Fruit fly (Drosophila melanogaster): Measurements from ENCODE around the gene dyw.

dyw gene

dm6 chrX:2732127-2732526 lies 38.4 kb upstream of the dyw start, which contains the start of the genes ttm50 and CG2712 (continued):
- peak; percentile 24 for TF ChIP-seq Sox15 (GFP tag; optimal IDR thresholded peaks at IDR 0.05)
- TF ChIP-seq Hr39 (GFP tag; optimal IDR thresholded peaks at IDR 0.05) = no peak
- TF ChIP-seq net (GFP tag; optimal IDR thresholded peaks at IDR 0.05) = no peak
- no peak for TF ChIP-seq fd59A (GFP tag; optimal IDR thresholded peaks at IDR 0.05)
- TF ChIP-seq CG10669 (GFP tag; optimal IDR thresholded peaks at IDR 0.05) = no peak
- TF ChIP-seq fd85E (GFP tag; optimal IDR thresholded peaks at IDR 0.05) = no peak
- no peak for TF ChIP-seq dsx (GFP tag; optimal IDR thresholded peaks at IDR 0.05; ENCODE audit: poor library complexity, severe bottlenecking)
- TF ChIP-seq ss (GFP tag; optimal IDR thresholded peaks at IDR 0.05) = no peak
- TF ChIP-seq fkh (GFP tag; optimal IDR thresholded peaks at IDR 0.05) = no peak
- TF ChIP-seq CG10631 (GFP tag; optimal IDR thresholded peaks at IDR 0.05) = no peak
- no peak for TF ChIP-seq Met (GFP tag; optimal IDR thresholded peaks at IDR 0.05)
- no peak for TF ChIP-seq CG6276 (GFP tag; optimal IDR thresholded peaks at IDR 0.05)
- TF ChIP-seq CG3032 (tag; optimal IDR thresholded peaks at IDR 0.05) = peak; percentile 60
- no peak for TF ChIP-seq Smox (GFP tag; optimal IDR thresholded peaks at IDR 0.05)
- TF ChIP-seq CG34406 (GFP tag; optimal IDR thresholded peaks at IDR 0.05) = no peak
- TF ChIP-seq OdsH (GFP tag; optimal IDR thresholded peaks at IDR 0.05) = no peak
- no peak for TF ChIP-seq CG4318 (GFP tag; optimal IDR thresholded peaks at IDR 0.05)
- TF ChIP-seq Ets96B (tag; optimal IDR thresholded peaks at IDR 0.05) = no peak
- no peak for TF ChIP-seq topi (GFP tag; optimal IDR thresholded peaks at IDR 0.05)
- TF ChIP-seq dac (GFP tag; optimal IDR thresholded peaks at IDR 0.05) = no peak
- TF ChIP-seq CG16779 (tag; optimal IDR thresholded peaks at IDR 0.05) = no peak
- TF ChIP-seq pdm3 (GFP tag; optimal IDR thresholded peaks at IDR 0.05) = no peak
- TF ChIP-seq achi (GFP tag; optimal IDR thresholded peaks at IDR 0.05) = no peak
- no peak for TF ChIP-seq Hr38 (GFP tag; optimal IDR thresholded peaks at IDR 0.05)
- no peak for TF ChIP-seq Lpt (GFP tag; optimal IDR thresholded peaks at IDR 0.05)
- TF ChIP-seq Ets21C (GFP tag; optimal IDR thresholded peaks at IDR 0.05) = no peak
- TF ChIP-seq CG6854 (GFP tag; optimal IDR thresholded peaks at IDR 0.05) = no peak
- no peak for TF ChIP-seq Blimp-1 (GFP tag; optimal IDR thresholded peaks at IDR 0.05)

DNA sequence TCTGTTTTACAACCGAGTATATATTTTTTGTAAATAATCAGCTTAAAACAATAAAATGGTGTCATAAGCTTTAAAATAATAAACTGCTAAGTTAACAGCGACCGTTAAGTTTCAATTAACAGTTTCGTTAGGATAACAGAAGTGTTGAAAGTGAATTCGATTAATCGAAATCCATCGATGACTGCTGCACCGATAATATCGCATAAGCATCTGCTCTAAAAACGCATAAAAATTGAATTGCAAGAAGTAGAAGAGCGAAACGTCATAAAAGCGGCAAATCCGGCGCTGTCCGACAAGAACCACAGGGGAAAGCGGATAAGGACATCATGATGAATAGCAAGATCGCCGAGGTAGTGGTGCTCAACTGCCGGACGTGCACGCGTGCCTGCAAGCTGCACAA lies 33.8 kb upstream of the dyw start, which contains the start of gene dwg:
dwg (plus strand) TSS at position 193 of the 400 bp plus-strand sequence.
- TF ChIP-seq dsx (GFP tag; optimal IDR thresholded peaks at IDR 0.05; ENCODE audit: poor library complexity, severe bottlenecking) (no peak), CG31627 (GFP tag; optimal IDR thresholded peaks at IDR 0.05) (no peak), Met (GFP tag; optimal IDR thresholded peaks at IDR 0.05) (no peak), CG7368 (GFP tag; optimal IDR thresholded peaks at IDR 0.05) (no peak), achi (GFP tag; optimal IDR thresholded peaks at IDR 0.05) (no peak), CG16779 (tag; optimal IDR thresholded peaks at IDR 0.05) (no peak), CG6854 (GFP tag; optimal IDR thresholded peaks at IDR 0.05) (no peak), Hr39 (GFP tag; optimal IDR thresholded peaks at IDR 0.05) (no peak), CG8632 (GFP tag; optimal IDR thresholded peaks at IDR 0.05) (no peak), CG6276 (GFP tag; optimal IDR thresholded peaks at IDR 0.05) (no peak), Smox (GFP tag; optimal IDR thresholded peaks at IDR 0.05) (no peak), CG15336 (GFP tag; IDR thresholded peaks at IDR 0.05) (no peak), Ets21C (GFP tag; optimal IDR thresholded peaks at IDR 0.05) (no peak), Sox14 (GFP tag; optimal IDR thresholded peaks at IDR 0.05) (no peak), CG6792 (GFP tag; optimal IDR thresholded peaks at IDR 0.05) (no peak), CG11902 (GFP tag; optimal IDR thresholded peaks at IDR 0.05) (no peak), CG3919 (GFP tag; optimal IDR thresholded peaks at IDR 0.05) (no peak), CG11294 (GFP tag; IDR thresholded peaks at IDR 0.05) (no peak), Hr38 (GFP tag; optimal IDR thresholded peaks at IDR 0.05) (no peak)

- no peak for TF ChIP-seq Lpt (GFP tag; optimal IDR thresholded peaks at IDR 0.05)
- no peak for TF ChIP-seq cyc (GFP tag; optimal IDR thresholded peaks at IDR 0.05)
- no peak for TF ChIP-seq Ets96B (tag; optimal IDR thresholded peaks at IDR 0.05)
- TF ChIP-seq Hr38 (GFP tag; optimal IDR thresholded peaks at IDR 0.05) = no peak
Observed at dm6 chrX:2726420-2726819, 32.7 kb upstream of the dyw start, which contains the start of gene vilya. Gene vilya (plus strand): TSS chrX:2726678.

All from whole organism, prepupa.